Worm (Caenorhabditis elegans): ENCODE results near the gene F13A7.11.

The F13A7.11 gene

DNA sequence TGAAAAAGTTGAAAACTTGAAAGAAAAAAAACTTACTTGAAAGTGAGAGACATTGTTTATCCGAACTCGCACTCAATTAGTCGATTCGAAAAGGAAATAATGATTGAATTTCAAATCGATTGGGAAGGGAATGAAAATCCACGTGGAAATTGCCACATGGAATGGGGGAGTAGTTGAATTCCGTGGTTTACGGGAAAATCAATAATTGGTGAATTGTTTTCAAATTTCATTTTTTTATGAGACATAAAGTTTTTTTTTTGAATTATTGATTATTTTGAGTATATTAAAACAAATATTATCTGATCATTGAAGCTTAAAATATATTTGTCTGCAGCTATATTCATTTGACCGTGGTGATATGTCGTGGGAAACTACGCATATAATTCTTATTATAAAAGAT, 17.3 kb downstream of the F13A7.11 start, which contains the start of gene F13A7.1:
Gene F13A7.1, minus strand, starts transcription at position 101 of the 400 bp plus-strand sequence.
- TF ChIP-seq lin-1 (GFP tag; IDR thresholded peaks at IDR 0.05): no peak
- TF ChIP-seq ZK337.2 (GFP tag; IDR thresholded peaks at IDR 0.05): no peak
- TF ChIP-seq nhr-76 (tag; optimal IDR thresholded peaks at IDR 0.05): no peak
- no peak for TF ChIP-seq fos-1 (tag; optimal IDR thresholded peaks at IDR 0.05)
- no peak for TF ChIP-seq cey-2 (tag; optimal IDR thresholded peaks at IDR 0.05; ENCODE audit: borderline replicate concordance, insufficient read depth)
- TF ChIP-seq madf-5 (GFP tag; IDR thresholded peaks at IDR 0.05): no peak
- TF ChIP-seq Y75B8A.6 (GFP tag; IDR thresholded peaks at IDR 0.05): no peak
- no peak for TF ChIP-seq zfp-2 (tag; optimal IDR thresholded peaks at IDR 0.05)
- no peak for TF ChIP-seq zfp-3 (GFP tag; conservative IDR thresholded peaks at IDR 0.05)
- TF ChIP-seq ZK546.5 (tag; optimal IDR thresholded peaks at IDR 0.05): no peak
- TF ChIP-seq saeg-2 (GFP tag; IDR thresholded peaks at IDR 0.05): no peak
- TF ChIP-seq ceh-44 (GFP tag; IDR thresholded peaks at IDR 0.05): no peak
- no peak for TF ChIP-seq Y48G9A.11 (GFP tag; IDR thresholded peaks at IDR 0.05)
- TF ChIP-seq nhr-42 (GFP tag; IDR thresholded peaks at IDR 0.05): no peak
- no peak for TF ChIP-seq pqm-1 (tag; optimal IDR thresholded peaks at IDR 0.05)
- no peak for TF ChIP-seq lin-13 (GFP tag; optimal IDR thresholded peaks at IDR 0.05)

DNA sequence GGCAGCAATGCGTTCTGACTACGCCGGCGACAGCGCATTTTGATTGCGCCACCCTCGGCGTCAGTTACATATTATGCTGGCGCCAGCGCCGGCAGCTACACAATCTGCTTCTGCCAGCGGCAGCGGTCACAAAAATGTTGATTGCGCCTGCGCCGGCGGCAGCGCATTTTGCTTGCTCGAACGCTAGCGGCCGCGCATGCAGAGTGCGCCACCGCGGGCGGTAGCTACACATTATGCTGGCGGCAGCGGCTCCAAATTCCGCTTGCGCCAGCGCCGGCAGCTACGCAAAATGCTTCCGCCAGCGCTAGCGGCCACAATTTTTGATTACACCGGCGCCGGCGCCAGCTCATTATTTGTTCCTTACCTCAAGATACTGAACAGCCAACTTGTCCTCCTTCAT, 17.9 kb downstream of the F13A7.11 start:
- TF ChIP-seq lsy-2 (tag; optimal IDR thresholded peaks at IDR 0.05) (no peak), aha-1 (tag) (no peak), dmd-9 (GFP tag; IDR thresholded peaks at IDR 0.05) (0 out of 2 replicates have a peak, but pooled peaks have one; percentile 21), egl-27 (tag; optimal IDR thresholded peaks at IDR 0.05) (no peak), mep-1 (tag; optimal IDR thresholded peaks at IDR 0.05) (no peak), lir-3 (tag; optimal IDR thresholded peaks at IDR 0.05) (no peak), ces-1 (GFP tag; optimal IDR thresholded peaks at IDR 0.05) (no peak), unc-39 (tag; optimal IDR thresholded peaks at IDR 0.05) (no peak), Y105C5A.15 (GFP tag; IDR thresholded peaks at IDR 0.05) (no peak), D1046.2 (GFP tag; IDR thresholded peaks at IDR 0.05) (peak; percentile 72; the same call in 1 of the 2 replicates), hif-1 (tag; optimal IDR thresholded peaks at IDR 0.05) (no peak), lin-39 (tag; optimal IDR thresholded peaks at IDR 0.05) (no peak), lin-29 (GFP tag; IDR thresholded peaks at IDR 0.05) (no peak), egl-43 (GFP tag; IDR thresholded peaks at IDR 0.05) (peak; percentile 60; the same call in 1 of the 2 replicates), nhr-76 (tag; optimal IDR thresholded peaks at IDR 0.05) (no peak), ctbp-1 (GFP tag; IDR thresholded peaks at IDR 0.05) (no peak), lim-7 (GFP tag; IDR thresholded peaks at IDR 0.05) (no peak), nhr-111 (GFP tag; optimal IDR thresholded peaks at IDR 0.05) (no peak), pqm-1 (tag; optimal IDR thresholded peaks at IDR 0.05) (no peak), mdl-1 (tag; optimal IDR thresholded peaks at IDR 0.05) (no peak), snpc-1.2 (GFP tag; IDR thresholded peaks at IDR 0.05) (no peak), set-16 (GFP tag; IDR thresholded peaks at IDR 0.05) (peak; percentile 91), F10B5.3 (tag; optimal IDR thresholded peaks at IDR 0.05) (no peak), Y75B8A.6 (GFP tag; IDR thresholded peaks at IDR 0.05) (no peak), nhr-41 (GFP tag; IDR thresholded peaks at IDR 0.05) (no peak), dmd-8 (GFP tag; IDR thresholded peaks at IDR 0.05) (no peak), ceh-20 (GFP tag; IDR thresholded peaks at IDR 0.05) (no peak), nhr-28 (tag; optimal IDR thresholded peaks at IDR 0.05) (no peak), unc-62 (GFP tag; optimal IDR thresholded peaks at IDR 0.05 in 1 of 2) (no peak), unc-62 (tag; optimal IDR thresholded peaks at IDR 0.05) (no peak), nhr-42 (GFP tag; IDR thresholded peaks at IDR 0.05) (peak; percentile 25; the same call in 1 of the 2 replicates), madf-5 (GFP tag; IDR thresholded peaks at IDR 0.05) (no peak), snpc-4 (tag; optimal IDR thresholded peaks at IDR 0.05) (no peak), lin-13 (GFP tag; optimal IDR thresholded peaks at IDR 0.05) (no peak), mxl-3 (GFP tag; optimal IDR thresholded peaks at IDR 0.05) (no peak), saeg-2 (GFP tag; IDR thresholded peaks at IDR 0.05) (no peak), ztf-11 (tag; optimal IDR thresholded peaks at IDR 0.05) (no peak), ZK337.2 (GFP tag; IDR thresholded peaks at IDR 0.05) (no peak)
